Worm (Caenorhabditis elegans) whole organism, mixed stage, embryonic: ENCODE measurements around the gene T16A1.5.

Experiments used
- bed-3 ChIP-seq: fragments of 200-800 bp; sonication (Bioruptor generic); optimal IDR thresholded peaks from 3 replicates; lab custom pipeline; 2018; ENCODE audit warnings: mild to moderate bottlenecking, missing genetic modification characterization, moderate library complexity, missing compliant biosample characterization
- nhr-28 ChIP-seq: fragments of 150-350 bp; optimal IDR thresholded peaks from 2 replicates; lab custom pipeline; 2014; ENCODE audit warnings: missing biosample characterization, missing genetic modification characterization

DNA sequence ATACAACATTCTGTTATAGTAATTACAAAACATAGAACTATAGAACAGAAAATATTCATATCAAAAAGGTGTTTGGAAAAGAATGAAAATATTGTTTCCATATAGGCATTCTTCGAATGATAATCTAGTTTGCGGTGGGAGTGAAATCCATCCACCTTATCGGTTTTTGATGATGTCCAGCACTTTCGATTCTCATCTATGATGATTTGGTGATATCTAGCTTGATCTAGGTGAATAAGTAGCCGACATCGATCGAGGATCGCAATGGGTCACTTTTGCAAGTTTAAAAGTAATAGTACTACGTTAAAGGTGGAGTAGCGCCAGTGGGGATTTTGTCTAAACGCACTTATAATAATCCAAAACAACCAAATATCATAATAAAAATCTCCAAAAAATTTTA, 29.3 kb upstream of the T16A1.5 start, which contains the start of gene R52.6:
- no peak for TF ChIP-seq bed-3
- TF ChIP-seq nhr-28 (tag; lab: Kevin White, UChicago), result no peak
